Worm (Caenorhabditis elegans): ENCODE measurements around the gene ZK822.1.

DNA sequence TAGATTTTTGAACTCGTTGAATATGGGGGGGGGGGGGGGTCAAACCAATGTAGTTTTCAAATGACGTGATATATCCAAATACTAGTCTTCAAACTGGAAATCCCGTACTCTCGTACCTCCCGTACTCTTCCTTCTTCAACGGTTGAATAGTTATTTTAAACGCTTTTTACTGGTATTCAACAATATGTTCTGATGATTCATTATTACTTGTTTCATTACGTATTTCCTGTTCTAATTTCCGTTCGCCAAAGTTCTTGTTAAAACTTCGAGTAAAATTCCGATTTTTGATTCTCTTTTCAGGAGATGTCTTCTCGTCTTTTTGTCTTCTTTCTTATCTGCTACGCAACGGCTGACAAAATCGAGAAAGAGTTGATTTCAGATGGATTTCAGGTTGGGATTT, 8.6 kb upstream of the ZK822.1 start, which contains the start of gene nhx-9:
- TF ChIP-seq F13C5.2 (tag; optimal IDR thresholded peaks at IDR 0.05): no peak
- no peak for TF ChIP-seq pes-1 (GFP tag; IDR thresholded peaks at IDR 0.05)
- no peak for TF ChIP-seq flt-1 (GFP tag; IDR thresholded peaks at IDR 0.05)
- no peak for TF ChIP-seq tbx-37 (GFP tag; conservative IDR thresholded peaks at IDR 0.05)
- no peak for TF ChIP-seq ama-1 (optimal IDR thresholded peaks at IDR 0.05)

Data from whole organism, early embryonic.